Worm (Caenorhabditis elegans) whole organism, L2 larva: ENCODE measurements around the gene ttbk-2.1.
"Not testable (repeated sequence)": the region's sequence is repeated elsewhere in the genome, so short reads cannot be mapped to it uniquely, and the experiment has no call there.

Source experiments
- ama-1 ChIP-seq: fragments of 150-350 bp; optimal IDR thresholded peaks from 2 replicates; lab custom pipeline; 2018; ENCODE audit warnings: inconsistent platforms
- blmp-1 ChIP-seq: sonication (generic microtip); optimal IDR thresholded peaks from 2 replicates; lab custom pipeline; 2017; ENCODE audit warnings: missing genetic modification characterization, mild to moderate bottlenecking, missing compliant biosample characterization, antibody characterized with exemption, moderate library complexity; ENCODE audit not compliant: insufficient read depth
- ceh-82 ChIP-seq: fragments of 150-350 bp; optimal IDR thresholded peaks from 2 replicates; lab custom pipeline; 2014; ENCODE audit warnings: missing biosample characterization, missing genetic modification characterization
- fos-1 ChIP-seq: fragments of 150-350 bp; optimal IDR thresholded peaks from 2 replicates; lab custom pipeline; 2014; ENCODE audit warnings: missing biosample characterization, missing genetic modification characterization
- lin-13 ChIP-seq: fragments of 150-350 bp; optimal IDR thresholded peaks from 2 replicates; lab custom pipeline; 2014; ENCODE audit warnings: missing biosample characterization, missing genetic modification reagents, missing genetic modification characterization
- nhr-11 ChIP-seq: fragments of 150-350 bp; optimal IDR thresholded peaks from 2 replicates; lab custom pipeline; 2014; ENCODE audit warnings: missing biosample characterization, missing genetic modification characterization
- nhr-237 ChIP-seq: fragments of 150-350 bp; optimal IDR thresholded peaks from 2 replicates; lab custom pipeline; 2014; ENCODE audit warnings: missing biosample characterization, missing genetic modification characterization
- unc-39 ChIP-seq: fragments of 150-350 bp; optimal IDR thresholded peaks from 2 replicates; lab custom pipeline; 2014; ENCODE audit warnings: missing biosample characterization, missing genetic modification characterization
- ztf-11 ChIP-seq: sonication (generic microtip); optimal IDR thresholded peaks from 2 replicates; lab custom pipeline; 2017; ENCODE audit warnings: missing biosample characterization, missing genetic modification characterization
- ztf-4 ChIP-seq: fragments of 150-350 bp; optimal IDR thresholded peaks from 2 replicates; lab custom pipeline; 2014; ENCODE audit warnings: missing biosample characterization, missing genetic modification characterization

ce11 chrIV:5260289-5260688 is 1.8 kb downstream of the ttbk-2.1 start, which contains the start of gene msp-19:
- TF ChIP-seq ztf-11 (tag; lab: Kevin White, UChicago); ama-1 (lab: Kevin White, UChicago); nhr-11 (tag; lab: Kevin White, UChicago); nhr-237 (tag; lab: Kevin White, UChicago); unc-39 (tag; lab: Kevin White, UChicago); blmp-1; fos-1 (tag; lab: Kevin White, UChicago); ceh-82 (tag; lab: Kevin White, UChicago); ztf-4; lin-13: not testable (repeated sequence)
